Worm (Caenorhabditis elegans) whole organism, early embryonic: ENCODE data around the gene rml-3.

ENCODE experiments used
- F13C5.2 ChIP-seq: sonication (generic microtip); optimal IDR thresholded peaks from 2 replicates; lab custom pipeline; 2017; ENCODE audit warnings: mild to moderate bottlenecking, missing genetic modification characterization, inconsistent platforms, missing compliant biosample characterization
- ama-1 ChIP-seq: fragments of 150-350 bp; optimal IDR thresholded peaks from 2 replicates; lab custom pipeline; 2014
- ceh-36 ChIP-seq: sonication (generic microtip); optimal IDR thresholded peaks from 2 replicates; lab custom pipeline; 2016; ENCODE audit warnings: missing genetic modification characterization, inconsistent platforms, missing compliant biosample characterization
- hmg-4 ChIP-seq: fragments of 200-800 bp; sonication (Bioruptor generic); optimal IDR thresholded peaks from 2 replicates; lab custom pipeline; 2018; ENCODE audit warnings: mild to moderate bottlenecking, missing genetic modification characterization, missing compliant biosample characterization
- hnd-1 ChIP-seq: sonication (generic microtip); optimal IDR thresholded peaks from 2 replicates; lab custom pipeline; 2016; ENCODE audit warnings: missing genetic modification characterization, missing compliant biosample characterization
- scrt-1 ChIP-seq: fragments of 200-800 bp; sonication (Bioruptor generic); IDR thresholded peaks from 2 replicates; pipeline ENCODE4 v1.3.6; 2022; ENCODE audit warnings: missing genetic modification characterization, missing compliant biosample characterization
- tra-4 ChIP-seq: sonication (generic microtip); optimal IDR thresholded peaks from 2 replicates; lab custom pipeline; 2017; ENCODE audit warnings: missing genetic modification characterization, missing compliant biosample characterization

DNA sequence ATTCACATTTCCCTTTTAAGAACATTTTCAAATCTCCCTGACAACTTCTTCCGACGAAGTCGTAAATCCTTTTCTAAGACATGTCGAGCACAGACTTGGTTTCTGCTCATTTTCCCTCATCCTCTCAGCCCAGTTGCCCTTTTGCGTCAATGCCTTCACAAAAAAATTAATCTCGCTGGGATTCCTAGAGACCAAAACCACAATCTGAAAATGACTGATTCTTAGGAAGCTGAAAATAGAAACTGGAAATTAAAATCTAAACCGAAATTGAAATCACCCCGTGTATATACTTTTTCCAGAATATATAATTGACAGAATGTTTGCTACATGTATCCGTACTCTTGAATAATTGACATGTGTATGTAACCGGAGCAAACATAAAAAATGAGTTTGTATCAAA is 8.1 kb upstream of the rml-3 start:
- no peak for TF ChIP-seq ama-1 (lab: Kevin White, UChicago)
- TF ChIP-seq tra-4 (tag; lab: Kevin White, UChicago) = no peak
- no peak for TF ChIP-seq hnd-1 (tag; lab: Kevin White, UChicago)
- no peak for TF ChIP-seq ceh-36 (tag; lab: Kevin White, UChicago)
- TF ChIP-seq F13C5.2 (tag; lab: Kevin White, UChicago) = no peak
- TF ChIP-seq hmg-4 = no peak
- no peak for TF ChIP-seq scrt-1 (GFP tag; lab: Robert Waterston, UW)
